Worm (Caenorhabditis elegans) whole organism, young adult: ENCODE data around the gene rsp-7.
A peak's percentile ranks its signal among the peaks of the same experiment; 100 is the strongest.

Source experiments
- C06A6.2 ChIP-seq: fragments of 200-800 bp; sonication (Bioruptor generic); conservative IDR thresholded peaks from 2 replicates; pipeline ENCODE4 v1.3.6; 2022; ENCODE audit warnings: missing genetic modification characterization, missing compliant biosample characterization
- C17E4.6 ChIP-seq: fragments of 200-800 bp; sonication (Bioruptor generic); IDR thresholded peaks from 2 replicates; pipeline ENCODE4 v1.3.6; 2022; ENCODE audit warnings: missing genetic modification reagents, missing genetic modification characterization, missing compliant biosample characterization
- F10E7.11 ChIP-seq: sonication (generic microtip); optimal IDR thresholded peaks from 2 replicates; lab custom pipeline; 2017; ENCODE audit warnings: mild to moderate bottlenecking, missing genetic modification characterization, moderate library complexity, missing compliant biosample characterization
- F33H1.4 ChIP-seq: fragments of 200-800 bp; sonication (Bioruptor generic); IDR thresholded peaks from 2 replicates; pipeline ENCODE4 v1.3.6; 2022; ENCODE audit warnings: missing genetic modification reagents, missing genetic modification characterization, missing compliant biosample characterization
- K11D2.4 ChIP-seq: fragments of 200-800 bp; sonication (Bioruptor generic); IDR thresholded peaks from 2 replicates; pipeline ENCODE4 v1.3.6; 2022; ENCODE audit warnings: missing genetic modification reagents, missing genetic modification characterization, missing compliant biosample characterization
- K12H6.12 ChIP-seq: fragments of 200-800 bp; sonication (Bioruptor generic); optimal IDR thresholded peaks from 2 replicates; lab custom pipeline; 2018; ENCODE audit warnings: mild to moderate bottlenecking, missing genetic modification characterization, missing compliant biosample characterization
- T26A5.8 ChIP-seq: sonication (generic microtip); optimal IDR thresholded peaks from 2 replicates; lab custom pipeline; 2016; ENCODE audit warnings: missing genetic modification characterization, missing compliant biosample characterization
- Y95B8A.8 ChIP-seq: fragments of 200-800 bp; sonication (Bioruptor generic); IDR thresholded peaks from 2 replicates; pipeline ENCODE4 v1.3.6; 2022; ENCODE audit warnings: missing genetic modification reagents, missing genetic modification characterization, missing compliant biosample characterization
- cebp-2 ChIP-seq: fragments of 200-800 bp; sonication (Bioruptor generic); IDR thresholded peaks from 2 replicates; pipeline ENCODE4 v1.3.6; 2022; ENCODE audit warnings: missing genetic modification characterization, missing compliant biosample characterization
- ceh-79 ChIP-seq: sonication (generic microtip); optimal IDR thresholded peaks from 2 replicates; lab custom pipeline; 2017; ENCODE audit warnings: mild to moderate bottlenecking, missing genetic modification characterization, missing compliant biosample characterization
- dox-1 ChIP-seq: fragments of 200-800 bp; sonication (Bioruptor generic); IDR thresholded peaks from 2 replicates; pipeline ENCODE4 v1.3.6; 2022; ENCODE audit warnings: missing genetic modification reagents, missing genetic modification characterization, missing compliant biosample characterization
- dpl-1 ChIP-seq: fragments of 150-350 bp; optimal IDR thresholded peaks from 2 replicates; lab custom pipeline; 2014; ENCODE audit warnings: missing biosample characterization, missing genetic modification reagents, missing genetic modification characterization
- egl-44 ChIP-seq: fragments of 200-800 bp; sonication (Bioruptor generic); IDR thresholded peaks from 2 replicates; pipeline ENCODE4 v1.3.6; 2022; ENCODE audit warnings: missing genetic modification reagents, missing genetic modification characterization, missing compliant biosample characterization
- fkh-3 ChIP-seq: sonication (generic microtip); optimal IDR thresholded peaks from 2 replicates; lab custom pipeline; 2016; ENCODE audit warnings: mild to moderate bottlenecking, missing genetic modification characterization, missing compliant biosample characterization
- gei-17 ChIP-seq: fragments of 200-800 bp; sonication (Bioruptor generic); optimal IDR thresholded peaks from 2 replicates; lab custom pipeline; 2018; ENCODE audit warnings: mild to moderate bottlenecking, missing genetic modification characterization, missing compliant biosample characterization
- hlh-26 ChIP-seq: fragments of 200-800 bp; sonication (Bioruptor generic); conservative IDR thresholded peaks from 2 replicates; pipeline ENCODE4 v1.3.6; 2022; ENCODE audit warnings: missing genetic modification reagents, missing genetic modification characterization, missing compliant biosample characterization
- hmg-1.2 ChIP-seq: fragments of 200-800 bp; sonication (Bioruptor generic); IDR thresholded peaks from 2 replicates; pipeline ENCODE4 v1.3.6; 2022; ENCODE audit warnings: missing genetic modification reagents, missing genetic modification characterization, missing compliant biosample characterization
- hsf-1 ChIP-seq: fragments of 200-800 bp; sonication (Bioruptor generic); IDR thresholded peaks from 2 replicates; pipeline ENCODE4 v1.3.6; 2022; ENCODE audit warnings: missing genetic modification reagents, missing genetic modification characterization, missing compliant biosample characterization
- lin-54 ChIP-seq: fragments of 200-800 bp; sonication (Bioruptor generic); optimal IDR thresholded peaks from 2 replicates; lab custom pipeline; 2018; ENCODE audit warnings: mild to moderate bottlenecking, missing genetic modification characterization, missing compliant biosample characterization
- lsl-1 ChIP-seq: fragments of 200-800 bp; sonication (Bioruptor generic); optimal IDR thresholded peaks from 2 replicates; lab custom pipeline; 2018; ENCODE audit warnings: mild to moderate bottlenecking, missing genetic modification characterization, moderate library complexity, missing compliant biosample characterization
- mel-28 ChIP-seq: sonication (generic microtip); optimal IDR thresholded peaks from 2 replicates; lab custom pipeline; 2016; ENCODE audit warnings: borderline replicate concordance, mild to moderate bottlenecking, missing genetic modification characterization, missing compliant biosample characterization
- mxl-1 ChIP-seq: sonication (generic microtip); optimal IDR thresholded peaks from 2 replicates; lab custom pipeline; 2016; ENCODE audit warnings: missing genetic modification characterization, missing compliant biosample characterization
- nhr-27 ChIP-seq: fragments of 200-800 bp; sonication (Bioruptor generic); optimal IDR thresholded peaks from 2 replicates; lab custom pipeline; 2018; ENCODE audit warnings: mild to moderate bottlenecking, missing genetic modification characterization, moderate library complexity, missing compliant biosample characterization
- nhr-80 ChIP-seq: sonication (generic microtip); optimal IDR thresholded peaks from 2 replicates; lab custom pipeline; 2016; ENCODE audit warnings: missing genetic modification characterization, missing compliant biosample characterization
- pha-4 ChIP-seq: fragments of 150-350 bp; sonication (generic microtip); optimal IDR thresholded peaks from 2 replicates; lab custom pipeline; 2014; ENCODE audit warnings: missing biosample characterization, missing genetic modification reagents, missing genetic modification characterization
- sdz-38 ChIP-seq: sonication (generic microtip); optimal IDR thresholded peaks from 2 replicates; lab custom pipeline; 2016; ENCODE audit warnings: missing genotype, missing genetic modification characterization, missing compliant biosample characterization
- sea-2 ChIP-seq: fragments of 200-800 bp; sonication (Bioruptor generic); IDR thresholded peaks from 2 replicates; pipeline ENCODE4 v1.3.6; 2022; ENCODE audit warnings: missing genetic modification characterization, missing compliant biosample characterization
- snpc-4 ChIP-seq, 5 experiments: fragments of 150-350 bp in 1 of 5; sonication (generic microtip) in 4 of 5; optimal IDR thresholded peaks; 2 replicates each; lab custom pipeline; 2014 to 2018; ENCODE audit warnings: missing genetic modification characterization in 5 of 5, missing biosample characterization in 3 of 5, antibody characterized with exemption in 2 of 5, mild to moderate bottlenecking in 2 of 5, missing compliant biosample characterization in 2 of 5, missing genotype in 2 of 5, moderate library complexity in 2 of 5, missing genetic modification reagents in 1 of 5
- tbp1 ChIP-seq: fragments of 200-800 bp; sonication (Bioruptor generic); optimal IDR thresholded peaks from 2 replicates; lab custom pipeline; 2018; ENCODE audit warnings: mild to moderate bottlenecking, missing genetic modification characterization, missing compliant biosample characterization
- tbx-9 ChIP-seq: sonication (generic microtip); optimal IDR thresholded peaks from 2 replicates; lab custom pipeline; 2016; ENCODE audit warnings: borderline replicate concordance, missing genetic modification characterization, inconsistent platforms, missing compliant biosample characterization
- tlf-1 ChIP-seq: fragments of 200-800 bp; sonication (Bioruptor generic); optimal IDR thresholded peaks from 2 replicates; lab custom pipeline; 2018; ENCODE audit warnings: mild to moderate bottlenecking, missing genetic modification characterization, missing compliant biosample characterization
- unc-130 ChIP-seq: sonication (generic microtip); optimal IDR thresholded peaks from 2 replicates; lab custom pipeline; 2016; ENCODE audit warnings: missing genetic modification reagents, missing genetic modification characterization, missing compliant biosample characterization
- unc-62 ChIP-seq: fragments of 150-350 bp; optimal IDR thresholded peaks from 2 replicates; lab custom pipeline; 2014; ENCODE audit warnings: missing biosample characterization, missing genetic modification reagents, missing genetic modification characterization
- xnd-1 ChIP-seq: sonication (generic microtip); optimal IDR thresholded peaks from 2 replicates; lab custom pipeline; 2016; ENCODE audit warnings: missing genotype, missing genetic modification reagents, missing genetic modification characterization, missing compliant biosample characterization
- ztf-22 ChIP-seq: fragments of 200-800 bp; sonication (Bioruptor generic); optimal IDR thresholded peaks from 2 replicates; lab custom pipeline; 2018; ENCODE audit warnings: mild to moderate bottlenecking, missing genetic modification characterization, moderate library complexity, missing compliant biosample characterization
- ztf-28 ChIP-seq: fragments of 200-800 bp; sonication (Bioruptor generic); IDR thresholded peaks from 2 replicates; pipeline ENCODE4 v1.3.6; 2022; ENCODE audit warnings: missing genetic modification reagents, missing genetic modification characterization, missing compliant biosample characterization

Gene rsp-7

ce11 chrII:10658576-10659256 lies at the start of gene rsp-7, which contains the start of gene snu-13 (continued):
- TF ChIP-seq snpc-4 (GFP tag; optimal IDR thresholded peaks at IDR 0.05; lab: Kevin White, UChicago) (peak; percentile 54), snpc-4 (tag; optimal IDR thresholded peaks at IDR 0.05; lab: Kevin White, UChicago) (peak in 3 of 4 experiments; percentile 23 to 74 (median 29)), pha-4 (tag; lab: Kevin White, UChicago) (no peak), hlh-26 (GFP tag; lab: Robert Waterston, UW) (no peak), ztf-28 (no peak), lin-54 (GFP tag; lab: Kevin White, UChicago) (peak; percentile 68), C06A6.2 (GFP tag; lab: Robert Waterston, UW) (0 out of 2 replicates have a peak, but pooled peaks have one; percentile 23), dpl-1 (GFP tag; lab: Kevin White, UChicago) (peak; percentile 21), sdz-38 (tag; lab: Kevin White, UChicago) (no peak), tlf-1 (GFP tag; lab: Kevin White, UChicago) (peak; percentile 54), tbp1 (GFP tag; lab: Kevin White, UChicago) (peak; percentile 41), sea-2 (GFP tag; lab: Robert Waterston, UW) (no peak), tbx-9 (tag; lab: Kevin White, UChicago) (no peak), nhr-80 (tag; lab: Kevin White, UChicago) (peak; percentile 22), cebp-2 (no peak), egl-44 (GFP tag; lab: Robert Waterston, UW) (no peak), hsf-1 (GFP tag; lab: Robert Waterston, UW) (no peak), lsl-1 (GFP tag; lab: Kevin White, UChicago) (peak; percentile 69), mxl-1 (tag; lab: Kevin White, UChicago) (no peak), K11D2.4 (GFP tag; lab: Robert Waterston, UW) (no peak), mel-28 (tag; lab: Kevin White, UChicago) (no peak), F33H1.4 (GFP tag; lab: Robert Waterston, UW) (peak; percentile 91), Y95B8A.8 (GFP tag; lab: Robert Waterston, UW) (no peak), gei-17 (no peak), dox-1 (GFP tag; lab: Robert Waterston, UW) (peak; percentile 64; the same call in 1 of the 2 replicates), T26A5.8 (tag; lab: Kevin White, UChicago) (no peak), xnd-1 (tag; lab: Kevin White, UChicago) (peak; percentile 33), ceh-79 (tag; lab: Kevin White, UChicago) (no peak), K12H6.12 (tag; lab: Kevin White, UChicago) (no peak), C17E4.6 (GFP tag; lab: Robert Waterston, UW) (no peak), ztf-22 (GFP tag; lab: Kevin White, UChicago) (no peak), F10E7.11 (tag; lab: Kevin White, UChicago) (no peak)

- TF ChIP-seq unc-130 (GFP tag; lab: Kevin White, UChicago) = no peak
Observed at ce11 chrII:10612743-10613142, 46.3 kb upstream of the rsp-7 start, which contains the start of gene C14A4.12. Gene C14A4.12 (plus strand): TSS chrII:10613043.

- no peak for TF ChIP-seq nhr-27
- TF ChIP-seq lin-54 (GFP tag; lab: Kevin White, UChicago) = no peak
- no peak for TF ChIP-seq hmg-1.2 (GFP tag; lab: Robert Waterston, UW)
- no peak for TF ChIP-seq unc-62
- TF ChIP-seq mxl-1 (tag; lab: Kevin White, UChicago) = no peak
- no peak for TF ChIP-seq fkh-3 (tag; lab: Kevin White, UChicago)
- TF ChIP-seq, all 124 proteins: peak for 0
Observed at ce11 chrII:10618157-10618556, 40.8 kb upstream of the rsp-7 start, which contains the start of gene C14A4.13. Gene C14A4.13 (plus strand): TSS chrII:10618457.
